Worm (Caenorhabditis elegans): Measurements from ENCODE around the gene gln-6.

DNA sequence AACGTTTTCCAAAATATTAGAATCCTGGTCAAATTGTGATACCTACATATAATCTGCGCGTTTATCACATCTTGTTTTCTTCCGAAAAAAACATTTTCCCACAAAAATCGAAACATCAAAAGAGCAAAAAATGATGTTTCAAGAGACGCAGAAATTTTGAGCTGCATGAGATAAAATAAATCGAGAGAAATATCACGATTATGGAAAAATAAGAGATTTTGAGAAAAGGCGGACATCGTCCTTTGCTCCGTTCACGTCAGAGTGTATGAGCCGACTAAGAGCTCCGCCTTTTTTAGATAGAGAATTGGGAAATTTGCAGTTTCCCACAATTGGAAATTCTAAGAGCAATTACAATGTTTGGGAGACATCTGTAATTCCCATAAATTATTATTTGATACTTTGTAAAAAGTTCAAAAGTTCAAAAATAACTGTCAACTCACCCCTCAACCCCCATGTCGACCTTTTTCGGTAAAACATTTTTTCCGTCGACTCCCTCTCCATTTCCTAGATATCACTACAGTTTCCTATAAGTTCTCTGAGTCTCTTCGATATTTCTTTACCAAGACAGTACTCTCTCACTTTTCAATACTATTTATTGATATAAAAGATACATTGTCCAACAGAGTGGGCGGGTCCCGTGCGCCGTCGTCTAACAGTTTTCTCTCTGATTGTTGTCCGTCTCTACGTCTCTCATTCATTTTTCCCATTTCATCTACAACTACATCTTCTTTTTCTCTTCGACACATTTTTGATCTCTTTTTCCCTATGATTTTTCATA, 16.1 kb upstream of the gln-6 start:
- TF ChIP-seq tab-1 (GFP tag; IDR thresholded peaks at IDR 0.05) (no peak), ref-1 (GFP tag; conservative IDR thresholded peaks at IDR 0.05) (no peak), cog-1 (tag; optimal IDR thresholded peaks at IDR 0.05) (no peak), med-1 (GFP tag; optimal IDR thresholded peaks at IDR 0.05; ENCODE audit: insufficient read depth) (no peak), flt-1 (GFP tag; IDR thresholded peaks at IDR 0.05) (no peak), T22C8.4 (GFP tag; IDR thresholded peaks at IDR 0.05) (no peak), klf-2 (GFP tag; conservative IDR thresholded peaks at IDR 0.05) (no peak), ztf-23 (GFP tag; IDR thresholded peaks at IDR 0.05) (no peak), ztf-29 (GFP tag; IDR thresholded peaks at IDR 0.05) (no peak)
